Fruit fly (Drosophila melanogaster): ENCODE measurements around the gene CG7384.

CG7384 gene

DNA sequence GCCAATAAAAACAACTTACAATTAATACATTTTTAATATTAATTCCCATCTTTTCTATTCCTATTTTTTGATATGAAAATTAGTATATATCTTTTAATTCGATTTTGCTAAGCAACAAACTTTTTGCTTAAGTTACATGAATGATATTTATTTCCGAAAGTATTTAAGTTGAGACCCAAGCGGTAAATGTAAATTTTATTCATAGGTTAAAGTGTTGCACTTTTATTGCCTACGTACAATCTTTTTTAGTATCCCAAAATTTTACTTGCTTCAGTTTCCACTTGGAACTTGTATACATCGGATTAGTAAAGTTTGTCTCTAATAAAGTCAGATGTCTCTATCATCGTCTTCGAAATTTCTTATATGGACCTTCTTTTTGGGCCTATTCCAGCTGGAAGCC lies 21.3 kb upstream of the CG7384 start, which contains the start of gene CG18301:
Gene CG18301, plus strand, starts transcription at position 301 of the 400 bp plus-strand sequence.
- TF ChIP-seq sage (GFP tag; optimal IDR thresholded peaks at IDR 0.05) (no peak), Hr78 (GFP tag; optimal IDR thresholded peaks at IDR 0.05) (no peak), N (GFP tag; optimal IDR thresholded peaks at IDR 0.05) (no peak), foxo (GFP tag; optimal IDR thresholded peaks at IDR 0.05) (no peak), br (GFP tag; optimal IDR thresholded peaks at IDR 0.05) (no peak), Dfd (GFP tag; optimal IDR thresholded peaks at IDR 0.05) (no peak), usp (GFP tag; optimal IDR thresholded peaks at IDR 0.05) (no peak), tai (GFP tag; optimal IDR thresholded peaks at IDR 0.05) (no peak), OdsH (GFP tag; optimal IDR thresholded peaks at IDR 0.05) (no peak), Dif (GFP tag; optimal IDR thresholded peaks at IDR 0.05; ENCODE audit: partially characterized antibody) (no peak), jim (GFP tag; optimal IDR thresholded peaks at IDR 0.05) (no peak)

DNA sequence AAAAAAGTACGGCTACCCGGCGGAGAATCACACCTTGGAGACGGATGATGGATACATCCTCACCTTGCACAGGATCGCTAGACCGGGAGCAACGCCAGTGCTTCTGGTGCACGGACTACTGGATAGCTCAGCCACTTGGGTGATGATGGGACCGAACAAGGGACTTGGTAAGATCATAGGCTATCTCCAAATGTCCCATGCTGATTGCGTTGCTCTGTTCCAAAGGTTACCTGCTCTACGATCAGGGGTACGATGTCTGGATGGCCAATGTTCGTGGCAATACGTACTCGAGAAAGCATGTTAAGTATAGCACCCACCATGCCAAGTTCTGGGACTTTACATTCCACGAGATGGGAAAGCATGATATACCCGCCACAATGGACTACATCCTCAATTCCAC lies 19.8 kb upstream of the CG7384 start:
- TF ChIP-seq Mio (GFP tag; optimal IDR thresholded peaks at IDR 0.05): no peak

DNA sequence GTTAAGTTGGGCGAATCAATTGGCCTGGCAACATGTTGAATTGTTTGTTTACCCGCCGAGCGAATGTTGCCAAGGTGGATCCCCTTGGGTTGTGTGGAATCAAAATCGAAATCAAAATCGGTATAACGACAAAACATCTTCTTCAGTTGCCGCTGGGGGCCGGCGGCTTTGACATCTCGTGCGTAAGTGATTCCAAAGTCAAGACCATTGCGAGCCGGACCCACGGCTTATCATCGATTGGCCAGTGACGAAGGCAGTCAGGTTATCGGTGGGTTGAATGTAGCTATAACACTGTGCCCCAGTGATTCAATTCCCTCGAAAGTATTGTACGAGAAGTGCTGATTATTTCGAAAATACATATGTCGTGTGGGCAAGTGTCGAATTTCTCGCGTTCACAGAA lies 18.7 kb upstream of the CG7384 start:
- no peak for TF ChIP-seq Vsx2 (GFP tag; optimal IDR thresholded peaks at IDR 0.05; ENCODE audit: partially characterized antibody)
- TF ChIP-seq Abd-B (GFP tag; optimal IDR thresholded peaks at IDR 0.05): no peak
- no peak for TF ChIP-seq foxo (GFP tag; optimal IDR thresholded peaks at IDR 0.05)
- no peak for TF ChIP-seq brk (GFP tag; optimal IDR thresholded peaks at IDR 0.05)
- no peak for TF ChIP-seq Dif (GFP tag; optimal IDR thresholded peaks at IDR 0.05; ENCODE audit: partially characterized antibody)
- TF ChIP-seq Hr83 (GFP tag; optimal IDR thresholded peaks at IDR 0.05; ENCODE audit: poor library complexity, severe bottlenecking): no peak
- TF ChIP-seq Rel (GFP tag; optimal IDR thresholded peaks at IDR 0.05): no peak
- TF ChIP-seq Rel (tag; optimal IDR thresholded peaks at IDR 0.05): peak; percentile 90
- peak; percentile 1 for TF ChIP-seq CrebA (GFP tag; optimal IDR thresholded peaks at IDR 0.05; ENCODE audit: borderline replicate concordance)
- no peak for TF ChIP-seq Hnf4 (GFP tag; optimal IDR thresholded peaks at IDR 0.05)

DNA sequence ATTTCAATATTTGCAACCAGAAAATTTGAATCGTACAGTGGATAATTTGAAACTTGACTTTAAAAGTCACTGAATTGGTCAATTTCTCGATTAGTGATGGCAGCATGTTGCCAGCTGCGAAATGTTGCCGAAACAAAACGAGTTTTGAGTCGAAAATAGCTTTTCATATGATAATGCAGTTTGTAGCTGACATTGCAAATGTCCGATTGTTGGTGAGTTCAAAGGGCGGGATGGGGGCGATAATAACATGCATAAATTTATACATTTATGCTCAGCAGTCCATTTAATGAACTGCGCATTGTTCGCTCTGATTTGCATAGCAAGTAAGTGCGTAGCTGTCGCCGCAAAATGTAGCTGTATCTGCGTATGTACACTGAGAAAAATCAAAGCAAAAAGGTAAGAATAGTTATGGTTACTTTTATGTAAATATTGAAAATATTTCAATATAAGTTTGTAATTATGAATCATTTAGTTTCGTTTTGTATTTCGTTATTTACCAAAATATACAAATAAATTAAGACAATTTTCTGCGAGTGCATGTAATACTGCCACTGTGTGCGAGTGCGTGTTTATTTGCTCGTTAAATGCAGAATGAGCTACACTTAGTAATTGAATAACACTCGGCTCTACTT lies 16.8 kb upstream of the CG7384 start, which contains the start of gene Lip4:
Gene Lip4, plus strand, starts transcription at position 620 of the 632 bp plus-strand sequence.
- TF ChIP-seq fru (GFP tag; optimal IDR thresholded peaks at IDR 0.05): peak; percentile 63
- peak; percentile 45 for TF ChIP-seq rgr (GFP tag; optimal IDR thresholded peaks at IDR 0.05)
- peak; percentile 42 for TF ChIP-seq Sp1 (GFP tag; optimal IDR thresholded peaks at IDR 0.05)
- TF ChIP-seq Hr83 (GFP tag; optimal IDR thresholded peaks at IDR 0.05; ENCODE audit: poor library complexity, severe bottlenecking): no peak
- TF ChIP-seq Myc (optimal IDR thresholded peaks at IDR 0.05): no peak
- no peak for TF ChIP-seq Hr78 (GFP tag; optimal IDR thresholded peaks at IDR 0.05)
- TF ChIP-seq dmrt93B (GFP tag; optimal IDR thresholded peaks at IDR 0.05): peak; percentile 11
- TF ChIP-seq ey (GFP tag; optimal IDR thresholded peaks at IDR 0.05): peak; percentile 20
- peak; percentile 23 for TF ChIP-seq Hnf4 (GFP tag; optimal IDR thresholded peaks at IDR 0.05)
- TF ChIP-seq sv (GFP tag; optimal IDR thresholded peaks at IDR 0.05): peak; percentile 61
- peak; percentile 37 for TF ChIP-seq psq (GFP tag; optimal IDR thresholded peaks at IDR 0.05)
- peak in 1 of 2 experiments; percentile 62 for TF ChIP-seq foxo (GFP tag; optimal IDR thresholded peaks at IDR 0.05)
- TF ChIP-seq Jra (GFP tag; optimal IDR thresholded peaks at IDR 0.05): peak; percentile 5
- TF ChIP-seq HLH106 (tag; optimal IDR thresholded peaks at IDR 0.05): peak; percentile 58
- no peak for TF ChIP-seq Mio (GFP tag; optimal IDR thresholded peaks at IDR 0.05)
- no peak for TF ChIP-seq tai (GFP tag; optimal IDR thresholded peaks at IDR 0.05)
- peak; percentile 44 for TF ChIP-seq h (GFP tag; optimal IDR thresholded peaks at IDR 0.05)
- TF ChIP-seq OdsH (GFP tag; optimal IDR thresholded peaks at IDR 0.05): peak; percentile 46
- TF ChIP-seq Vsx2 (GFP tag; optimal IDR thresholded peaks at IDR 0.05; ENCODE audit: partially characterized antibody): no peak
- peak; percentile 22 for TF ChIP-seq br (GFP tag; optimal IDR thresholded peaks at IDR 0.05)
- peak; percentile 11 for TF ChIP-seq Dfd (GFP tag; optimal IDR thresholded peaks at IDR 0.05)

DNA sequence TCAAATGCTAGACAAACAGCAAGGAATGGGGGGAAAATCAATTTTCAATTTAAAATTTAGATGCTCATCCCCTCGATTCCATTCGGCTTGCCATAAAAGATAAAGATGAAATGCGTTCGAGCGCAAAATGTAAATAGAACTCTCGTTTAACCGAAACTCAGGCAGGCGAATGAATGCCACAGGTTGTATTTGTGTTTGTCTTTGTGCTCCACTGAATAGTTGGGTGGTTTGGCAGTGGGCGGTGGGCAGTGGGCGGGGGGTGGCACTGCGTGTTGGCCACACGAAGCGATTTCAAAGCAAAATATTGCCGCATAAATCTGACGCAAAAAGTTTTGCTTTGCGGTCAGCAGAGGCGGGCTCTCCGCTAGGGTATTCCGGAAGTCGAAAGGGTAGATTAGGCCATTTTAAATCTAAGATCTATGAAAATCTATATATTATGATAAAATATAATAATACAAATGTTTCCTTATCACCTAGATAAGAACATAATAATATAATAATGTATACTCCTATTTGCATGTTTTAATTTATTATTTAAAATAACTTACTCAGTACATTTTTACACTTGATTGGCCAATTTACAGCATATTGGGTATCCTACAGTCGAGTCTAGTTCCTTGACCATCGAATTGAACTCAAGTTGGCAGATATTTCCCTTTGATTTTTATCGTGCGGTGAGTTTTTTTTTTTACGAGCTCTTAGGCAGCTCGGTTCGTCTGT lies 12.1 kb upstream of the CG7384 start:
- TF ChIP-seq Abd-B (GFP tag; optimal IDR thresholded peaks at IDR 0.05) (no peak), OdsH (GFP tag; optimal IDR thresholded peaks at IDR 0.05) (no peak), GATAd (GFP tag; optimal IDR thresholded peaks at IDR 0.05) (no peak), Sp1 (GFP tag; optimal IDR thresholded peaks at IDR 0.05) (no peak), dsf (GFP tag; optimal IDR thresholded peaks at IDR 0.05; ENCODE audit: borderline replicate concordance) (no peak), tai (GFP tag; optimal IDR thresholded peaks at IDR 0.05) (no peak), CG32264 (GFP tag; optimal IDR thresholded peaks at IDR 0.05) (no peak), usp (GFP tag; optimal IDR thresholded peaks at IDR 0.05) (no peak), Dif (GFP tag; optimal IDR thresholded peaks at IDR 0.05; ENCODE audit: partially characterized antibody) (no peak), HLH106 (tag; optimal IDR thresholded peaks at IDR 0.05) (no peak), Hr78 (GFP tag; optimal IDR thresholded peaks at IDR 0.05) (no peak), foxo (GFP tag; optimal IDR thresholded peaks at IDR 0.05) (no peak), CG9705 (GFP tag; optimal IDR thresholded peaks at IDR 0.05) (no peak), lola (GFP tag; optimal IDR thresholded peaks at IDR 0.05) (no peak), Hr83 (GFP tag; optimal IDR thresholded peaks at IDR 0.05; ENCODE audit: poor library complexity, severe bottlenecking) (no peak)

All from whole organism, wandering third instar larva.